Fruit fly (Drosophila melanogaster): ENCODE measurements around the gene HisRS.

HisRS gene

dm6 chrX:18533308-18533707 is 18.1 kb downstream of the HisRS start (continued):
- TF ChIP-seq Scr (GFP tag; IDR thresholded peaks at IDR 0.05; ENCODE audit: partially characterized antibody) = no peak
- peak; percentile 13; the same call in 1 of the 3 replicates for TF ChIP-seq CG7357 (GFP tag; IDR thresholded peaks at IDR 0.05)
- TF ChIP-seq CG17359 (tag; optimal IDR thresholded peaks at IDR 0.05) = no peak
- TF ChIP-seq CG15514 (GFP tag; optimal IDR thresholded peaks at IDR 0.05) = no peak
- peak; percentile 31 for TF ChIP-seq Blimp-1 (GFP tag; optimal IDR thresholded peaks at IDR 0.05)
- TF ChIP-seq ato (GFP tag; IDR thresholded peaks at IDR 0.05; ENCODE audit: partially characterized antibody) = no peak
- peak; percentile 52 for TF ChIP-seq CG7556 (GFP tag; optimal IDR thresholded peaks at IDR 0.05)
- no peak for TF ChIP-seq Atf6 (GFP tag; IDR thresholded peaks at IDR 0.05)
- peak; percentile 15 for TF ChIP-seq CG9437 (GFP tag; optimal IDR thresholded peaks at IDR 0.05)
- TF ChIP-seq phol (tag; optimal IDR thresholded peaks at IDR 0.05) = peak; percentile 46
- peak in 1 of 3 experiments; percentile 57 for TF ChIP-seq lola (GFP tag; optimal IDR thresholded peaks at IDR 0.05)
- TF ChIP-seq pfk (GFP tag; optimal IDR thresholded peaks at IDR 0.05) = no peak
- peak; percentile 53 for TF ChIP-seq trh (GFP tag; optimal IDR thresholded peaks at IDR 0.05)
- TF ChIP-seq CG9817 (tag; optimal IDR thresholded peaks at IDR 0.05) = no peak
- TF ChIP-seq fd96Cb (tag; optimal IDR thresholded peaks at IDR 0.05) = peak; percentile 33
- no peak for TF ChIP-seq YL-1 (GFP tag; optimal IDR thresholded peaks at IDR 0.05)
- TF ChIP-seq pan (optimal IDR thresholded peaks at IDR 0.05) = no peak
- peak in 1 of 2 experiments; percentile 24 for TF ChIP-seq pan (GFP tag; optimal IDR thresholded peaks at IDR 0.05 in 1 of 2, IDR thresholded peaks at IDR 0.05 in 1 of 2)
- no peak for TF ChIP-seq CG13287 (GFP tag; IDR thresholded peaks at IDR 0.05; ENCODE audit: partially characterized antibody)
- TF ChIP-seq crol (GFP tag; IDR thresholded peaks at IDR 0.05) = 0 out of 2 replicates have a peak, but pooled peaks have one; percentile 22
- no peak for TF ChIP-seq chm (GFP tag; IDR thresholded peaks at IDR 0.05)
- no peak for TF ChIP-seq sqz (GFP tag; optimal IDR thresholded peaks at IDR 0.05)
- TF ChIP-seq PHDP (tag; optimal IDR thresholded peaks at IDR 0.05) = peak; percentile 46
- peak; percentile 60 for TF ChIP-seq Oli (tag; optimal IDR thresholded peaks at IDR 0.05)
- TF ChIP-seq CG8924 (tag; optimal IDR thresholded peaks at IDR 0.05) = peak; percentile 23
- TF ChIP-seq CG6689 (GFP tag; IDR thresholded peaks at IDR 0.05) = peak; percentile 30; the same call in 1 of the 2 replicates
- no peak for TF ChIP-seq Camta (GFP tag; optimal IDR thresholded peaks at IDR 0.05)
- peak; percentile 33 for TF ChIP-seq gsb-n (tag; optimal IDR thresholded peaks at IDR 0.05)
- 0 out of 3 replicates have a peak, but pooled peaks have one; percentile 34 for TF ChIP-seq dysf (GFP tag; IDR thresholded peaks at IDR 0.05)
- no peak for TF ChIP-seq br (optimal IDR thresholded peaks at IDR 0.05)
- TF ChIP-seq nmo (GFP tag; optimal IDR thresholded peaks at IDR 0.05) = peak; percentile 44
- peak; percentile 89 for TF ChIP-seq sens (GFP tag)
- peak; percentile 91 for TF ChIP-seq CG4707 (GFP tag; optimal IDR thresholded peaks at IDR 0.05)
- TF ChIP-seq bsh (GFP tag; optimal IDR thresholded peaks at IDR 0.05) = peak in 1 of 2 experiments; percentile 70
- TF ChIP-seq CG3995 (GFP tag; optimal IDR thresholded peaks at IDR 0.05) = no peak
- TF ChIP-seq slbo (GFP tag; IDR thresholded peaks at IDR 0.05) = 0 out of 2 replicates have a peak, but pooled peaks have one; percentile 19
- TF ChIP-seq zfh1 (GFP tag; IDR thresholded peaks at IDR 0.05) = peak; percentile 17; the same call in 1 of the 3 replicates
- peak; percentile 37; the same call in 1 of the 2 replicates for TF ChIP-seq lmd (GFP tag; IDR thresholded peaks at IDR 0.05)
- TF ChIP-seq CG16815 (GFP tag; optimal IDR thresholded peaks at IDR 0.05) = peak; percentile 13
- peak in 1 of 2 experiments; percentile 61 for TF ChIP-seq Eip74EF (GFP tag; optimal IDR thresholded peaks at IDR 0.05)
- TF ChIP-seq CG7839 (tag; optimal IDR thresholded peaks at IDR 0.05) = peak; percentile 59
- peak; percentile 93 for TF ChIP-seq Ets65A (GFP tag)
- no peak for TF ChIP-seq CG2875 (GFP tag; optimal IDR thresholded peaks at IDR 0.05)
- 0 out of 2 replicates have a peak, but pooled peaks have one; percentile 29 for TF ChIP-seq ro (GFP tag; IDR thresholded peaks at IDR 0.05)
- peak; percentile 43; the same call in 2 of the 3 replicates for TF ChIP-seq ci (GFP tag; IDR thresholded peaks at IDR 0.05)
- TF ChIP-seq CG17612 (GFP tag; IDR thresholded peaks at IDR 0.05) = no peak
- peak; percentile 0 for TF ChIP-seq CG12659 (GFP tag; optimal IDR thresholded peaks at IDR 0.05)
- TF ChIP-seq CG34422 (GFP tag; IDR thresholded peaks at IDR 0.05) = no peak
- peak; percentile 41; the same call in 1 of the 2 replicates for TF ChIP-seq Xrp1 (GFP tag; IDR thresholded peaks at IDR 0.05)
- TF ChIP-seq twi (tag; optimal IDR thresholded peaks at IDR 0.05) = peak; percentile 8
